Fruit fly (Drosophila melanogaster) whole organism, larva: ENCODE data around the gene CG42726.

ENCODE experiments used
- noc ChIP-seq: fragments of 200-800 bp; sonication (Bioruptor generic); optimal IDR thresholded peaks from 3 replicates; lab custom pipeline; 2019; ENCODE audit warnings: missing biosample characterization, mild to moderate bottlenecking, missing genetic modification characterization, moderate library complexity

CG42726 gene

dm6 chr3R:15347822-15348221 is at the start of gene CG42726, which contains the start of gene CG42727:
Gene CG42726 (plus strand): TSS chr3R:15348048.
Gene CG42727 (plus strand): TSS chr3R:15348048.
- TF ChIP-seq noc (tag; lab: Kevin White, UChicago) = no peak

- TF ChIP-seq noc (tag; lab: Kevin White, UChicago) = no peak
These were observed 42.6 kb upstream of the CG42726 start for dm6 chr3R:15305246-15305645.

dm6 chr3R:15309924-15310323 is 37.9 kb upstream of the CG42726 start, which contains the start of gene Tm2:
Gene Tm2 (plus strand): TSS chr3R:15310193.
- no peak for TF ChIP-seq noc (tag; lab: Kevin White, UChicago)

DNA sequence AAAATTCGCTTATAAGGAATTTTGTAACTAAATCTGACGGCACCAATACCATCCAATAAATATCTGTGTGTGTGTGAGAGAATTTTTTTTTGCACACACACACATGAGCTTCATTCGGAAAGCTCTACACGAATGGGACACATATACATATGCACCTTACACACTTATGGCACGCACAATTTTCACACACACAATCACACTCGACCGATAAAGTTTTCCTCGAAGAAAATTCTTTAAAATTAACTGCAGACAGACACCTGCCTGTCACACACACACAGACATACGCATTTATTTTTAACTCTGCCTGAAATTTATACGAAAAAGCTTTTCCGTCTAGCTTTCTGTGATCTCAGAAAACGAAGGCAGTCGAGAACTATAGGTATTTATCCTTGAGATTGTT is 37.2 kb upstream of the CG42726 start:
- no peak for TF ChIP-seq noc (tag; lab: Kevin White, UChicago)

DNA sequence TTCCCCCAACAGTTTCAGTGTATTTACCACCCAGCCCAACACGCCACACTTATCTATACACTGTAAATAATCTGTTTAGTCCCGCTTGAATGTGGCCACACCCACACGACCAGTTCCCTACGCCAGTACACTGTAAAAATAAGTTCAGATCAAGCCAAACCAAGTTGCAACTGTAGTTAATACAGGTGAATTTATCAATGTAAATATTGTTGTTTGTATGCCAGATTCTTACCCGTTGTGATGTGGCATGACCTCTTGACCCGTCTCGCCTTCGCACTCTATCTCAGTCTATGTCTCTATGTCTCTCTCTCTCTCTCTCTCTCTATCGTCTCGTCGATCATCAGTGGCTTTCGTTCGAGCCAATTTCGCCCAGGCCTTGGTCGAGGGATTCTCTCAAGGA is 34.0 kb upstream of the CG42726 start:
- TF ChIP-seq noc (tag; lab: Kevin White, UChicago) = no peak

DNA sequence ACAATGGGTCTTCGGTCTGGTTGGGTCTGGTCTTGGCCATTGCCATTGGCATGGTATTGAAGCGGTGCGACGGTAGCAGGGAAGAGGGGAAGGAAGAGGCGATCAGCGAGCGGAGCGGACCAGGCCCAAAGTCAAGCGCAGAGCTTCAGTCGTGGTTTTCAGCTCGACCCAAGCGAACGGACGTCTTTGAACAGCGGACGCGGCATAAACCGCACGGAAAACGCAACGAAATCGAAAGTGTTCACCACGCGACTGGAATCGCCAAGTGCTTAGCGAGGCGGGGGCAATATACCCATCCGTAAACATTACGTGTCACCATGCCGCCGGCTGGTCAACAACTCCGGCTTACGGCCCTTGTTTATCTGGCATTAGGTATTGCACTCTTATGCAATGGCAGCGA is 31.5 kb upstream of the CG42726 start, which contains the start of gene CG14866:
TSS of gene CG14866 (plus strand) at position 146 of the 400 bp plus-strand sequence.
- TF ChIP-seq noc (tag; lab: Kevin White, UChicago) = no peak

DNA sequence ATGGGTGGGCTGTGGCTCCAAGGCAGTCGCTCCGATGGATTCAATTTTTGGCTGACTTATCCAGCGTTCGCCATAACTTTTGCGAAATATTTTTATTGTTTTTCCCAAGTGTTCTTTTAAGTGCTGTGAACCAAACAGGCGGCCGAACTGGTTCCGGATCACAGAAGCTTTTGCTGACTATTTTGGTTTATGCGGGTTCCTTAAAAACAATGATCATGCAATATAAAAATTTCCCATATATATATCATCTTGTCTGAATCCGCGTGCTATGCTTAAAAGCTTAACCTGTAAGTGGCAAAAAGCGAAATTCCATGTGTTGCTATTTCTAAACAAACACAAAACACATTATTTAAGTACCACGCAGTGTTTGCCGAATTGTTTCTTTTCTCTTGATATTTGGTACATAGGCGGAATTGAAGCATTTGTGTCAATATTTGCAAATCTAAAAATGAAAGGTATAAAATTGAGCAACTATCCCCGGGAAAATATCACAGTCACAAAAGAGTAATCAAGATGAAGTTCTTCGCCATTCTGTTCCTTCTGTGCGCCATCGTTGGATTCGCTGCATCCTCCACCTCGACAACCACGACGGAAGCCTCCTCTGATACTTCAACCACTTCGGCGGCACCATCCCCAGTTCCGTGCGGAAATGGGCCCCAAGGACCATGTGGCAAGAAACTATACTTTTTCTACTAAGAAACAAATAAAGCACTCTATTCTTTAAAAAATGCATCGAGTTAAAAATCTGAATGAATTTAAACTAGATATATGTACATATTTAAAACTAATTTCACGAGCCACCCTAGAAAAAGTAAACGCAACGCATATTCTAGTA is 27.7 kb upstream of the CG42726 start, which contains the start of the genes CG6276 and CG44040:
TSS of gene CG6276 (minus strand) at position 158 of the 835 bp plus-strand sequence.
TSS of gene CG44040 (plus strand) at position 467 of the 835 bp plus-strand sequence.
- TF ChIP-seq noc (tag; lab: Kevin White, UChicago) = peak; percentile 62

dm6 chr3R:15320747-15321085 is 27.1 kb upstream of the CG42726 start, which contains the start of gene ear:
Gene ear (plus strand): TSS chr3R:15320756.
- TF ChIP-seq noc (tag; lab: Kevin White, UChicago) = no peak

DNA sequence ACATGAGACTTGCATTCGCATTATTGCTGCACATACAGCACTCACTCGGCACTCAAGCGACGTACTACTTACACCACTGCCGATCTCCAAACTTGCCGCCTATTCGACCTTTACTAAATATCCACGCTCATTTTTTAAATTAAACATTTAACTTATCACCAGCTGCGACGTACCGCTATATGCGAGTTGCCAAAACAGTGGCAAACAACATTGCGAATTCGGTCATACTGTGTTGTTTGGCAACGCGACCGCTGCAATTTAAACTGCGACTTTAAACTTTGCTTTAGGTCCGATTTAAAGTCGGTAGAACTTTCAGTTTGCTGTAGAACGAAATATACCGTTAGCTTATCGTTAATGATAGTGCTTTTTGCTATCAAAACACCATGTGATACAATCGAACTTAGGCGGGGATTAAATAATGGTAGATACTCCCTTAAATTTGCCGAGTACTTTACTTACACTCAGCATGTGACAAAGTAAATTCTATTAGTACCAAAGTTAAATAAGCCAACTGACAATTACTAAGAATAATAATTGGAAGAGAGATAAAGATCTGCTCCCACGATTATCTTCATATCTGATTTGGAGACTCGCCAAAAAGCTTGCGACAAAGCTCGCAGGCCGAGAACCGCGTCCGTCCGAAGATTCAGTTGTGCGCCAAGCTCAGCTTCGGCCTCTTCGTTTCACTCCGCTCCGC is 19.6 kb upstream of the CG42726 start, which contains the start of the genes CG6236 and ea:
TSS of gene CG6236 (minus strand) at position 187 of the 697 bp plus-strand sequence.
TSS of gene ea (plus strand) at position 647 of the 697 bp plus-strand sequence.
- no peak for TF ChIP-seq noc (tag; lab: Kevin White, UChicago)

- TF ChIP-seq noc (tag; lab: Kevin White, UChicago) = no peak
These were observed 17.4 kb upstream of the CG42726 start, which contains the start of gene mRpL9 for dm6 chr3R:15330472-15330871. Gene mRpL9 (plus strand): TSS chr3R:15330738.

- no peak for TF ChIP-seq noc (tag; lab: Kevin White, UChicago)
These were observed 14.9 kb upstream of the CG42726 start, which contains the start of the genes Fkbp39 and Cyfip for dm6 chr3R:15332994-15333393. Gene Fkbp39 (minus strand): TSS chr3R:15333133. Gene Cyfip (plus strand): TSS chr3R:15333266.

- TF ChIP-seq noc (tag; lab: Kevin White, UChicago) = no peak
These were observed 8.7 kb upstream of the CG42726 start for dm6 chr3R:15339111-15339510.

DNA sequence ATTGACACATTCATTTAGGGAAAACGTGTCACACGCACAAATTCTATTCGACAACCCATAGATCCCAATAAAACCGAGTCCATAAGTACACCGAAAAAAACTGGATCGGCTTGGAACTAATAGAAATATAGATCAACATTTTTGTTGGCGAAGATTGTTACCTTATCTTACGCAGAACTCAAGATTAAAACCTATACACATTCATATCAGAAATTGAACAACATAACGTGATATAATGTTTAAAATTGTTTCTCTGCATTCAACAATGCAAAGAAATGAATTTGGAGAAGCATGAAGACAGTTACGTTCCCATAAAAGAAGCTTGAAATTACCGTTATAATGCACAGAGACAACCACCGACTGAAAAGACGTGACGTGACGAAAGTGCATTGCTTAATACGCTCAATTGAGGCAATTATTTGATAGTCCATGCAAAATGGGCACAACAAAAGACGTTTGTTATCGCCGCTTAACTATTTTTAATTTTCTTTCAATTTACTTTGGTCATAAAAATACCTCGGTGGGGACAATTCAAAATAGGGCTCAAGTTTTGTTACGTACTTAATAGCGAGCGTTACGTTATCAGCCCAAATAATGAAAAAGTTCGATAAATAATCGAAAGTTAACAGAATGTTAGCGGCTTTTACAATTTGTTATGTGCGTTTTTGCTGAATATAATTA is 7.7 kb upstream of the CG42726 start, which contains the start of gene SerRS-m:
TSS of gene SerRS-m (plus strand) at position 616 of the 681 bp plus-strand sequence.
- no peak for TF ChIP-seq noc (tag; lab: Kevin White, UChicago)

DNA sequence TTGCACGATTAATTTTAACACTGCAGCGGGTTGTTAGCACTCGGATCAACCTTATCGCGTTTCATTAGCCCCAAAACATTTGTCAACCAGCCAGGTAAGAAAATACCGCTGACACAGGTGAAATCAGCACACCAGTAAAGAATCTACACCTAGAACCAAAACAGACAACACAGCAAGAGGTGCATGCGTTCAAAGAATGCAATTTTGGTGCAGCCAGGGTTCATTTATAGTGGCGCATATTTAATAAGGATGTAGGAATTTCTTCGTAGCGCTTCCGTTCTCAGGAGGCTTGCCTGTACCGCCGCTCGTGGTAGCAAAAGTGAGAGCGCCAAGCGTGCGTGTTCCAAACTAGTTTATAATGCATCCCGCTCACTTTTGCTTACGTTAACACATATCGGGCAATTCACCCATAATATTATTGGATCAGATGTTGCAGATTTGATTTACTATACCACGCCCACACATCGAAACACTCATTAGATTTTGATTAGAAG is 5.4 kb upstream of the CG42726 start:
- TF ChIP-seq noc (tag; lab: Kevin White, UChicago) = no peak
